Worm (Caenorhabditis elegans): ENCODE measurements around the gene cld-9.

ce11 chrV:13707295-13707694 lies 44.4 kb downstream of the cld-9 start, which contains the start of gene hlh-34:
- no peak for TF ChIP-seq tbx-11 (GFP tag; IDR thresholded peaks at IDR 0.05)
- no peak for TF ChIP-seq tra-4 (tag; optimal IDR thresholded peaks at IDR 0.05)
- no peak for TF ChIP-seq B0310.2 (tag; optimal IDR thresholded peaks at IDR 0.05)
- TF ChIP-seq aly-1 (tag; optimal IDR thresholded peaks at IDR 0.05), result no peak
